Worm (Caenorhabditis elegans) whole organism, midembryonic: Measurements from ENCODE around the gene glb-21.

Source experiments
- cog-1 ChIP-seq: sonication (generic microtip); optimal IDR thresholded peaks from 2 replicates; lab custom pipeline; 2016; ENCODE audit warnings: missing genetic modification characterization, missing compliant biosample characterization
- flt-1 ChIP-seq: fragments of 200-800 bp; sonication (Bioruptor generic); IDR thresholded peaks from 2 replicates; pipeline ENCODE4 v1.3.6; 2022; ENCODE audit warnings: missing genetic modification characterization, missing compliant biosample characterization
- med-1 ChIP-seq: sonication (generic microtip); optimal IDR thresholded peaks from 2 replicates; lab custom pipeline; 2017; ENCODE audit warnings: missing genetic modification characterization, mild to moderate bottlenecking, missing compliant biosample characterization, antibody characterized with exemption, missing genetic modification reagents; ENCODE audit not compliant: insufficient read depth
- ref-1 ChIP-seq: fragments of 200-800 bp; sonication (Bioruptor generic); conservative IDR thresholded peaks from 2 replicates; pipeline ENCODE4 v1.3.6; 2022; ENCODE audit warnings: missing genetic modification reagents, missing genetic modification characterization, missing compliant biosample characterization
- tab-1 ChIP-seq: fragments of 200-800 bp; sonication (Bioruptor generic); IDR thresholded peaks from 2 replicates; pipeline ENCODE4 v1.3.6; 2022; ENCODE audit warnings: missing genetic modification characterization, missing compliant biosample characterization
- ztf-23 ChIP-seq: fragments of 200-800 bp; sonication (Bioruptor generic); IDR thresholded peaks from 2 replicates; pipeline ENCODE4 v1.3.6; 2022; ENCODE audit warnings: missing genetic modification reagents, missing genetic modification characterization, missing compliant biosample characterization
- ztf-29 ChIP-seq: fragments of 200-800 bp; sonication (Bioruptor generic); IDR thresholded peaks from 2 replicates; pipeline ENCODE4 v1.3.6; 2022; ENCODE audit warnings: missing genetic modification reagents, missing genetic modification characterization, missing compliant biosample characterization

ce11 chrIV:10685758-10686157, 25.8 kb downstream of the glb-21 start, which contains the start of the genes K08C7.6 and R102.1:
- TF ChIP-seq med-1 (GFP tag; lab: Kevin White, UChicago) (no peak), ztf-29 (no peak), flt-1 (GFP tag; lab: Robert Waterston, UW) (no peak), ztf-23 (GFP tag; lab: Robert Waterston, UW) (no peak), tab-1 (GFP tag; lab: Robert Waterston, UW) (no peak), ref-1 (GFP tag; lab: Robert Waterston, UW) (no peak), cog-1 (tag; lab: Kevin White, UChicago) (no peak)
